Worm (Caenorhabditis elegans) whole organism, L3 larva: ENCODE measurements around the gene Y41E3.8.
A peak's percentile ranks its signal among the peaks of the same experiment; 100 is the strongest.

Experiments used
- R02D3.7 ChIP-seq: fragments of 150-350 bp; optimal IDR thresholded peaks from 2 replicates; lab custom pipeline; 2014; ENCODE audit warnings: missing biosample characterization, missing genetic modification characterization
- ZK546.5 ChIP-seq: sonication (generic microtip); optimal IDR thresholded peaks from 2 replicates; lab custom pipeline; 2017; ENCODE audit warnings: missing biosample characterization, missing genetic modification characterization
- ceh-28 ChIP-seq: fragments of 150-350 bp; optimal IDR thresholded peaks from 2 replicates; lab custom pipeline; 2014; ENCODE audit warnings: missing biosample characterization, missing genetic modification reagents, missing genetic modification characterization
- ceh-82 ChIP-seq: fragments of 150-350 bp; optimal IDR thresholded peaks from 2 replicates; lab custom pipeline; 2014; ENCODE audit warnings: missing biosample characterization, missing genetic modification characterization
- daf-12 ChIP-seq: fragments of 150-350 bp; optimal IDR thresholded peaks from 2 replicates; lab custom pipeline; 2014; ENCODE audit warnings: missing biosample characterization, missing genetic modification reagents, missing genetic modification characterization
- egl-5 ChIP-seq: fragments of 150-350 bp; optimal IDR thresholded peaks from 2 replicates; lab custom pipeline; 2017; ENCODE audit warnings: missing biosample characterization, missing genetic modification reagents, missing genetic modification characterization, inconsistent platforms
- elt-2 ChIP-seq: sonication (generic microtip); optimal IDR thresholded peaks from 2 replicates; lab custom pipeline; 2016; ENCODE audit warnings: missing genetic modification reagents, mild to moderate bottlenecking, missing genetic modification characterization, missing compliant biosample characterization
- elt-3 ChIP-seq, 3 experiments: fragments of 150-350 bp in 1 of 3; sonication (generic microtip) in 2 of 3; optimal IDR thresholded peaks; 2 replicates in 2 of 3; 4 replicates in 1 of 3; lab custom pipeline; 2014 to 2017; ENCODE audit warnings: missing biosample characterization in 3 of 3, missing genetic modification characterization in 3 of 3
- eor-1 ChIP-seq, 2 experiments: fragments of 150-350 bp; optimal IDR thresholded peaks; 2 replicates each; lab custom pipeline; 2014 to 2018; ENCODE audit warnings: missing biosample characterization in 2 of 2, missing genetic modification characterization in 2 of 2
- fkh-10 ChIP-seq: sonication (generic microtip); optimal IDR thresholded peaks from 2 replicates; lab custom pipeline; 2017; ENCODE audit warnings: missing biosample characterization, missing genetic modification reagents, missing genetic modification characterization
- fos-1 ChIP-seq: fragments of 150-350 bp; optimal IDR thresholded peaks from 2 replicates; lab custom pipeline; 2014; ENCODE audit warnings: missing biosample characterization, missing genetic modification characterization
- hmg-11 ChIP-seq: sonication (generic microtip); optimal IDR thresholded peaks from 2 replicates; lab custom pipeline; 2016; ENCODE audit warnings: missing genetic modification characterization, missing compliant biosample characterization
- lin-15B ChIP-seq: fragments of 150-350 bp; optimal IDR thresholded peaks from 2 replicates; lab custom pipeline; 2014; ENCODE audit warnings: missing biosample characterization, missing genetic modification characterization
- lin-39 ChIP-seq: fragments of 150-350 bp; optimal IDR thresholded peaks from 2 replicates; lab custom pipeline; 2018; ENCODE audit warnings: missing biosample characterization, missing genetic modification reagents, missing genetic modification characterization
- mml-1 ChIP-seq: fragments of 150-350 bp; sonication (generic microtip); optimal IDR thresholded peaks from 3 replicates; lab custom pipeline; 2014; ENCODE audit warnings: missing biosample characterization, missing genetic modification characterization
- nfya-1 ChIP-seq: sonication (generic microtip); optimal IDR thresholded peaks from 2 replicates; lab custom pipeline; 2017; ENCODE audit warnings: missing genetic modification characterization, mild to moderate bottlenecking, missing compliant biosample characterization, antibody characterized with exemption, moderate library complexity; ENCODE audit not compliant: insufficient read depth
- nhr-12 ChIP-seq: fragments of 150-350 bp; optimal IDR thresholded peaks from 2 replicates; lab custom pipeline; 2014; ENCODE audit warnings: missing biosample characterization, missing genetic modification characterization
- nhr-23 ChIP-seq: fragments of 150-350 bp; optimal IDR thresholded peaks from 2 replicates; lab custom pipeline; 2014; ENCODE audit warnings: missing biosample characterization, missing genetic modification reagents, missing genetic modification characterization
- nhr-25 ChIP-seq: sonication (generic microtip); optimal IDR thresholded peaks from 2 replicates; lab custom pipeline; 2017; ENCODE audit warnings: missing biosample characterization, missing genetic modification characterization
- nhr-77 ChIP-seq: fragments of 150-350 bp; optimal IDR thresholded peaks from 2 replicates; lab custom pipeline; 2014; ENCODE audit warnings: missing biosample characterization, missing genetic modification characterization
- pha-4 ChIP-seq: fragments of 150-350 bp; optimal IDR thresholded peaks from 2 replicates; lab custom pipeline; 2014; ENCODE audit warnings: missing biosample characterization, missing genetic modification reagents, missing genetic modification characterization
- pqm-1 ChIP-seq: fragments of 150-350 bp; optimal IDR thresholded peaks from 2 replicates; lab custom pipeline; 2017; ENCODE audit warnings: missing biosample characterization, missing genetic modification characterization, inconsistent platforms
- sea-2 ChIP-seq: fragments of 150-350 bp; sonication (generic microtip); optimal IDR thresholded peaks from 4 replicates; lab custom pipeline; 2014; ENCODE audit warnings: missing biosample characterization, missing genetic modification reagents, missing genetic modification characterization
- skn-1 ChIP-seq: fragments of 150-350 bp; optimal IDR thresholded peaks from 2 replicates; lab custom pipeline; 2014; ENCODE audit warnings: missing biosample characterization, missing genetic modification characterization
- snpc-4 ChIP-seq: fragments of 150-350 bp; optimal IDR thresholded peaks from 2 replicates; lab custom pipeline; 2014; ENCODE audit warnings: missing biosample characterization, missing genetic modification characterization
- unc-39 ChIP-seq: sonication (generic microtip); optimal IDR thresholded peaks from 4 replicates; lab custom pipeline; 2017; ENCODE audit warnings: missing biosample characterization, missing genetic modification characterization
- unc-62 ChIP-seq: fragments of 150-350 bp; sonication (generic microtip); optimal IDR thresholded peaks from 4 replicates; lab custom pipeline; 2014; ENCODE audit warnings: missing biosample characterization, missing genetic modification reagents, missing genetic modification characterization

Gene Y41E3.8

DNA sequence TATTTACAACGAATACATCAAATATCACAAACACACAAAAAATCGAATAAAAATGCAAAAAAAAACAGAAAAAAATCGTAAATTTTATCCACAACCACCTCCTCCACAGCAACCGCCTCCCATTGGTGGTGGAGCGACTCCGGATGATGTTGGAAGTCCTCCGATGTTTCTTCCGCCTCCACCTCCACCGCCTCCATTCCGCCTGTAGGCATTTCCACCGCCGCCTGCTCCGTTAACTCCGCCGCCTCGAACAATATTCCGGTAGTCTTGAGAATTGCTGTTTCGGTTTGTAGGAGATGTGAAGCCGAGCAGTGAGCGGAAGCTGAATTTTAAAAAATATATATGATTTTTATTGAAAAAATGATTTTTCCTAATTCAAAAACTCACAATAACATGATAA, 392 bp downstream of the Y41E3.8 start:
- TF ChIP-seq unc-62 (GFP tag; lab: Kevin White, UChicago) = no peak
- TF ChIP-seq pqm-1 = no peak

DNA sequence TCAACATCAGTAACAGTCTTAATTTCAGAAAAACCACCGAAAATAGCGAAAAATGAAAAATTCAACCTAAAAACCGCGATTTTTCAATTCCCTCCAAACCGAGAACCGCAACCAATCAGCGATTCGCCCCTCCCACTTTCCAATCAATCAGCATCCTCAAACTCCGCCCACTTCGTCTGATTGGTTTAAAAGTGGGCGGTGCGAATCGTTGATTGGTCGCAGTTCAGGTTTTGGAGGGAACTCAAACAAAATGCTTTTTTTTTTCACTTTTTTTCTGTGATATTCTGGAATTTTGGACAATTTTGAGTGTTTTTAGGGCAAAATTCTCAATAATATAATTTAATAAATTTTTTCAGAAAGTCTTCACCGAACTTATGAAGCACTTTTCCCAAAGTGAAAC, 894 bp downstream of the Y41E3.8 start:
- TF ChIP-seq egl-5 (tag; lab: Kevin White, UChicago) (no peak), lin-15B (tag; lab: Kevin White, UChicago) (no peak), nfya-1 (peak; percentile 82)
- TF ChIP-seq, all 47 proteins: peak for 1

DNA sequence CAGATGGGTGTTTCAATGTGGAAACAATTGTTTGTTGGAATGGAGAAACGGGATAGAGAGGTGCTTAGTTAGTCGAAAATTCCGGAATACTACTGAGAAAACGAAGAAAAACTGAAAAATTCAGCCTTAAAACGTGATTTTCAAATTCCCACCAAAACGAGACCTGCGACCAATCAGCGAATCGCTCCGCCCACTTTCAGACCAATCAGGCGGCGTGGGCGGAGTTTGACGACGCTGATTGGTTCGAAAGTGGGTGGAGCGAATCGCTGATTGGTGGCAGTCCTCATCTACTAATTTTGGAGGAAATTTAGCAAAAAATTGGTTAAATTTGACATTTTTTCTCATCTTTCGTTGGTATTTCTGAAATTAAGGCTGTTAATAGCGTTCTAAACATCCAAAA, 1.4 kb downstream of the Y41E3.8 start:
- TF ChIP-seq eor-1 (tag; optimal IDR thresholded peaks at IDR 0.05; lab: Kevin White, UChicago) = no peak
- no peak for TF ChIP-seq ceh-82
- TF ChIP-seq nfya-1 = peak; percentile 98

DNA sequence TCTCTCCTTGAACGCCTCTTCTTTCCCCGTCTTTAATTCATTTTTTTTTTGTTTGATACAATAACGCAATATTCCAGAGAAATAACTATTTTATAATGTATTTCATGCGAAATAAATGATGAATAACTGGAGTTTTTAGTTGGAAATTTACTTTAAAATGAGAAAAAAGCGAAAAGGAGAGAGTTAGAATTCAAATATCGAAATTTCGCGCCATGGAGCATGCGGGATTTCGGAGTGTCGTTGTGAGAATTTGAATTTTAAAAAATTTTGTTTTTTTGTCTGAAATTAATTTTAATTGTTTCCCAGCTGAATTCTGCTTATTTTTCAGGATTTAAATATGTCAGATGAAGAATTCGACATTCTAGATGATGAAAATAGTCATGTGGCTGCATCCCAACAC, 3.4 kb downstream of the Y41E3.8 start, which contains the start of gene fcd-2:
Gene fcd-2, plus strand, starts transcription at position 327 of the 400 bp plus-strand sequence.
- TF ChIP-seq egl-5 (tag; lab: Kevin White, UChicago) (no peak), pha-4 (tag; lab: Kevin White, UChicago) (peak; percentile 78), ceh-28 (tag; lab: Kevin White, UChicago) (peak; percentile 24), lin-15B (tag; lab: Kevin White, UChicago) (peak; percentile 69), nhr-23 (tag; lab: Kevin White, UChicago) (peak; percentile 17), unc-39 (tag; lab: Kevin White, UChicago) (no peak), snpc-4 (tag; lab: Kevin White, UChicago) (peak; percentile 52), sea-2 (no peak), skn-1 (peak; percentile 31), lin-39 (no peak), fkh-10 (no peak), R02D3.7 (tag; lab: Kevin White, UChicago) (peak; percentile 27), nfya-1 (peak; percentile 70), pqm-1 (peak; percentile 2)

DNA sequence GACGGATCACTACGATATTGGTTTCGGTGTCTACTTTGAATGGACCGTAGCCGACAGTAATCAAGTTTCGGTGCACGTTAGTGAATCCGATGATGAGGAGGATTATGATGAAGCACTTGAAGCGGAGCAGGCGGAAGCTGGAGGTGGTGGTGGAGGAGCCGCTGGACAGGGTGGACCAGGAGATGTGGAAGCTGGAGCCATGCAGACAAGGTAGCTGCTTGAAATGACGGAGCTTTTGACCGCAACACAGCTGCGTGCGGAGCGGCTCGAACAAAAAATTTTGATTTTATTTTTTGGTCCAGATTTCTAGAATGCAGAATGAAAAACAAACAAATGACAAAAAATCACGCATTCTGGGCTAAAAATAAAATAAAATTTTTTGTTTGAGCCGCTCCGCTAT, 4.4 kb downstream of the Y41E3.8 start:
- TF ChIP-seq nhr-23 (tag; lab: Kevin White, UChicago) = no peak
- no peak for TF ChIP-seq ZK546.5 (tag; lab: Kevin White, UChicago)
- TF ChIP-seq mml-1 (tag; lab: Kevin White, UChicago) = no peak
- no peak for TF ChIP-seq fos-1 (tag; lab: Kevin White, UChicago)
- TF ChIP-seq daf-12 (tag; lab: Kevin White, UChicago) = no peak
- TF ChIP-seq elt-3 (tag; optimal IDR thresholded peaks at IDR 0.05; lab: Kevin White, UChicago) = no peak
- no peak for TF ChIP-seq nhr-77

DNA sequence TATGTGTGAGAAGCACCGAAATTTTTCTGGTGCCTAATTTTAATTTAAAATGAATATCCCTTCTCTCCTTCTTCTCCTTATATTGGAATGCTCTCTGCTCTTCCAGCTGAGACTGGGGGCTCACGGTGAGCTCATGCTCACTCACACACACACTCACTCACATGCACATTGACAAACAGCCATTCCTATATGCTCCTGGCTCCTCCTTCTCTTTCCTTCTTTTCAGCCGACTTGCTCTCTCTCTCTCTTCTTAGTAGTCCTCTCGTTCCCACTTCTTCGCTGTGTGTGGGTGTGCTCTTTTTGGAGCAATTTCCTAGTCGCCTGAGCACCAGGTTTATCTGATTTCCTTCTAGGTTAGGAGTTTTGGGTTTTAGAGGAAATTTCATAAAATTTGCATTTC, 7.8 kb downstream of the Y41E3.8 start:
- no peak for TF ChIP-seq nhr-77
- TF ChIP-seq fkh-10 = peak; percentile 75
- peak; percentile 42 for TF ChIP-seq skn-1
- TF ChIP-seq hmg-11 (tag; lab: Kevin White, UChicago) = peak; percentile 47
- peak; percentile 38 for TF ChIP-seq lin-15B (tag; lab: Kevin White, UChicago)
- peak; percentile 68 for TF ChIP-seq lin-39
- TF ChIP-seq elt-3 (tag; optimal IDR thresholded peaks at IDR 0.05; lab: Kevin White, UChicago) = no peak
- peak; percentile 69 for TF ChIP-seq nfya-1

DNA sequence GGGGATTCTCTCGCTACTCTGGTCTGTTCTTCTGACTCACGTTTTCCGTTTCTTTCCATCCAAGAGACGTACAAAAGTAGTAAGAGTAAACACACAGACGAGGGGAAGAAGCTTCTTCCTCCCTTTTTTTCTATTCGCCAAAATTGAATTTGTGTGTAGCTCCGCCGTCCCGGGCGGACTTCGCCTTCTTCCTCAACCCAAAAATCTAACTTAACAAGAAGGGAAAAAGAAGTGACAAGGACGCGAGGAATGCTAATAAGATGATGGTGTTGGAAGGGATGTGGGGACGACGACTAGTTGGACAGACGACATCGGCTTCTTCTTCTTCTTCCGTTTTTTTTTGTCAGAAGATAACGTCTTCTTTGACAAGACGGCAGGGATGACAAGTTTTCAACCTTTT, 11.8 kb downstream of the Y41E3.8 start:
- TF ChIP-seq hmg-11 (tag; lab: Kevin White, UChicago) (peak; percentile 14), fkh-10 (peak; percentile 95), elt-3 (tag; optimal IDR thresholded peaks at IDR 0.05; lab: Kevin White, UChicago) (no peak), nfya-1 (peak; percentile 24)
- TF ChIP-seq, all 47 proteins: peak for 3

DNA sequence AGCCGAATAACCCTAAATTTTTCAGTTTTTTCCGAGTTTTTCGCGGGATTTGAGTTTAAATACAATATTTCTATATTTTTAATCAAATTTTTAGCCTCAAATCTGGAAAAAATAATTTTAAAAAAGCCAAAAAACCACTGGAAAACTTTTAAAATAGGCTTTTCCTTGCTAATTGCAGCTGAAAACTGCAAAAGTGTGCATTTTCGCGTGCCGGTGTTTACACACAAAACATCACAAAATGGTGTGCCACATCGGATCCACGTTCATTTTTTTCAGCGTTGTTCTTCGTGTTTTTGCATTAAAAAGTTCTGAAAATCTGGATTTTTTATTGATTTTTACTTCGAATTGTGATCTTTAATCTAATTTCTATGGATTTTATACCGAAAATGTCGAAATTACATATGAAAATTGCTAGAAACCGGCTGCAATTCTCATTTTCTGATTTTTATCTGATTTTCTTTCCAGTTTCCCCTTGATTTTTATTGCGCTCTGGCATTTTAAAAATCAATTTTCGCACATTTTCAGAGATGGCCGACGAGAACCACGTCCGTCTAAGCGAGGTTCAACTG, 15.2 kb downstream of the Y41E3.8 start, which contains the start of gene Y41E3.7:
Gene Y41E3.7, plus strand, starts transcription at position 519 of the 569 bp plus-strand sequence.
- TF ChIP-seq nhr-25 (no peak), nhr-12 (tag; lab: Kevin White, UChicago) (no peak), elt-2 (tag; lab: Kevin White, UChicago) (no peak), fkh-10 (no peak), snpc-4 (tag; lab: Kevin White, UChicago) (no peak), nfya-1 (peak; percentile 7), pha-4 (tag; lab: Kevin White, UChicago) (peak; percentile 4)
- TF ChIP-seq, all 47 proteins: peak for 2
